Worm (Caenorhabditis elegans): ENCODE measurements around the gene C09H10.9.

DNA sequence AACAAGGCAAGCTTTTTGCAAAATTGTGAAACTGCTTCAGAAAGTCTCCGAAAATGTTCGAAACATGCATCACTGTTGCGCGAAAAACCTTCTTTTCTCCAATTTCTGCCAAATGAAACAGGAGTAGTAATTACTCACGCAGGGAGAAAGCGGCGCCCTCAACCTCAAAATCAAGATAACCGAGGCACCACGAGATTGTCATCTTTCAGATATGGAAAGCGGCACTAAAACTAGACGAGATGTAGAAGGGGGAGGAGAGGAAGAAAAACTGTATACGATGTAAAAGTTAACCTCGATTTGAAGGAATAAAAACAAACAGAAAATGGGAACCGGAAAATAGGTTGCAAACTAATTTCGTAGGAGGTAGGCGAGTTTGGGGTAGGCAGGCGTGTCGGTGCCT is 27.7 kb upstream of the C09H10.9 start:
- no peak for TF ChIP-seq egl-27 (tag; optimal IDR thresholded peaks at IDR 0.05)
- no peak for TF ChIP-seq snpc-4 (tag; optimal IDR thresholded peaks at IDR 0.05)
- no peak for TF ChIP-seq lsy-2 (tag; optimal IDR thresholded peaks at IDR 0.05)
